Fruit fly (Drosophila melanogaster) whole organism, embryonic: ENCODE measurements around the gene CG32984.

Experiments used
- Antp ChIP-seq: fragments of 200-800 bp; sonication (Bioruptor generic); optimal IDR thresholded peaks from 3 replicates; lab custom pipeline; 2016; ENCODE audit warnings: missing biosample characterization, missing genetic modification characterization
- CG10959 ChIP-seq: fragments of 200-800 bp; sonication (Bioruptor generic); IDR thresholded peaks from 2 replicates; pipeline ENCODE4 v1.3.6; 2022; ENCODE audit warnings: missing biosample characterization, missing genetic modification characterization
- CG11093 ChIP-seq: fragments of 200-800 bp; sonication (Bioruptor generic); IDR thresholded peaks from 3 replicates; pipeline ENCODE4 v1.3.6; 2022; ENCODE audit warnings: missing biosample characterization, missing genetic modification characterization
- CG13424 ChIP-seq: fragments of 200-800 bp; sonication (Bioruptor generic); optimal IDR thresholded peaks from 2 replicates; lab custom pipeline; 2019; ENCODE audit warnings: missing biosample characterization, mild to moderate bottlenecking, missing genetic modification characterization, moderate library complexity
- CG13894 ChIP-seq: fragments of 200-800 bp; sonication (Bioruptor generic); optimal IDR thresholded peaks from 3 replicates; lab custom pipeline; 2018; ENCODE audit warnings: missing biosample characterization, mild to moderate bottlenecking, missing genetic modification characterization, moderate library complexity
- CG14050 ChIP-seq: fragments of 200-800 bp; sonication (Bioruptor generic); IDR thresholded peaks from 3 replicates; pipeline ENCODE4 v1.3.6; 2022; ENCODE audit warnings: missing biosample characterization, missing genetic modification characterization
- CG15479 ChIP-seq: fragments of 200-800 bp; sonication (Bioruptor generic); optimal IDR thresholded peaks from 3 replicates; lab custom pipeline; 2019; ENCODE audit warnings: missing biosample characterization, mild to moderate bottlenecking, missing genetic modification characterization, moderate library complexity
- CG15514 ChIP-seq: fragments of 200-800 bp; sonication (Bioruptor generic); optimal IDR thresholded peaks from 3 replicates; lab custom pipeline; 2017; ENCODE audit warnings: missing biosample characterization, missing genetic modification characterization, mild to moderate bottlenecking, moderate library complexity, missing genetic modification reagents
- CG31224 ChIP-seq: fragments of 200-800 bp; sonication (Bioruptor generic); IDR thresholded peaks from 2 replicates; pipeline ENCODE4 v1.3.6; 2022; ENCODE audit warnings: missing biosample characterization, missing genetic modification characterization
- CG32767 ChIP-seq: fragments of 200-800 bp; sonication (Bioruptor generic); IDR thresholded peaks from 2 replicates; pipeline ENCODE4 v1.3.6; 2022; ENCODE audit warnings: missing biosample characterization, missing genetic modification characterization
- CG3838 ChIP-seq: fragments of 200-800 bp; sonication (Bioruptor generic); optimal IDR thresholded peaks from 3 replicates; lab custom pipeline; 2016; ENCODE audit warnings: missing biosample characterization, missing genetic modification characterization
- CG4282 ChIP-seq: fragments of 200-800 bp; sonication (Bioruptor generic); optimal IDR thresholded peaks from 2 replicates; lab custom pipeline; 2016; ENCODE audit warnings: missing biosample characterization, missing genetic modification characterization
- CG4617 ChIP-seq: fragments of 200-800 bp; sonication (Bioruptor generic); optimal IDR thresholded peaks from 3 replicates; lab custom pipeline; 2016; ENCODE audit warnings: missing biosample characterization, missing genetic modification characterization, borderline replicate concordance
- CG4707 ChIP-seq: fragments of 200-800 bp; sonication (Bioruptor generic); optimal IDR thresholded peaks from 2 replicates; lab custom pipeline; 2018; ENCODE audit warnings: missing biosample characterization, mild to moderate bottlenecking, missing genetic modification characterization, moderate library complexity
- CG7357 ChIP-seq: fragments of 200-800 bp; sonication (Bioruptor generic); IDR thresholded peaks from 3 replicates; pipeline ENCODE4 v1.3.6; 2022; ENCODE audit warnings: missing biosample characterization, missing genetic modification characterization
- CG7963 ChIP-seq: fragments of 200-800 bp; sonication (Bioruptor generic); IDR thresholded peaks from 3 replicates; pipeline ENCODE4 v1.3.6; 2022; ENCODE audit warnings: missing biosample characterization, missing genetic modification characterization; ENCODE audit not compliant: partially characterized antibody
- CG8359 ChIP-seq: fragments of 200-800 bp; sonication (Bioruptor generic); optimal IDR thresholded peaks from 2 replicates; lab custom pipeline; 2017; ENCODE audit warnings: missing biosample characterization, mild to moderate bottlenecking, missing genetic modification characterization, borderline replicate concordance
- CG9215 ChIP-seq: fragments of 200-800 bp; sonication (Bioruptor generic); IDR thresholded peaks from 2 replicates; pipeline ENCODE4 v1.3.6; 2022; ENCODE audit warnings: missing biosample characterization, missing genetic modification characterization
- CG9609 ChIP-seq: fragments of 200-800 bp; sonication (Bioruptor generic); optimal IDR thresholded peaks from 3 replicates; lab custom pipeline; 2016; ENCODE audit warnings: missing biosample characterization, missing genetic modification characterization
- CG9817 ChIP-seq: fragments of 200-800 bp; sonication (Bioruptor generic); optimal IDR thresholded peaks from 2 replicates; lab custom pipeline; 2018; ENCODE audit warnings: missing biosample characterization, mild to moderate bottlenecking, missing genetic modification characterization, moderate library complexity
- CHES-1-like ChIP-seq: fragments of 200-800 bp; sonication (Bioruptor generic); optimal IDR thresholded peaks from 2 replicates; lab custom pipeline; 2016; ENCODE audit warnings: missing biosample characterization, missing genetic modification characterization
- CkIIα-i1 ChIP-seq: fragments of 200-800 bp; sonication (Bioruptor generic); IDR thresholded peaks from 2 replicates; pipeline ENCODE4 v1.3.6; 2022; ENCODE audit warnings: missing biosample characterization, missing genetic modification characterization
- Gsc ChIP-seq: fragments of 200-800 bp; sonication (Bioruptor generic); IDR thresholded peaks from 2 replicates; pipeline ENCODE4 v1.3.6; 2022; ENCODE audit warnings: missing biosample characterization, missing genetic modification characterization
- HHEX ChIP-seq: fragments of 200-800 bp; sonication (Bioruptor generic); optimal IDR thresholded peaks from 3 replicates; lab custom pipeline; 2017; ENCODE audit warnings: missing biosample characterization, mild to moderate bottlenecking, missing genetic modification characterization, missing genetic modification reagents
- HmgZ ChIP-seq: fragments of 200-800 bp; sonication (Bioruptor generic); optimal IDR thresholded peaks from 2 replicates; lab custom pipeline; 2018; ENCODE audit warnings: missing biosample characterization, mild to moderate bottlenecking, missing genetic modification characterization
- Jarid2 ChIP-seq: fragments of 200-800 bp; sonication (Bioruptor generic); optimal IDR thresholded peaks from 3 replicates; lab custom pipeline; 2017; ENCODE audit warnings: mild to moderate bottlenecking, missing biosample characterization, missing genetic modification reagents, missing genetic modification characterization
- Sin3A ChIP-seq: fragments of >200 bp; optimal IDR thresholded peaks from 2 replicates; lab custom pipeline; 2018
- Taf1 ChIP-seq: fragments of 200-800 bp; sonication (Bioruptor generic); IDR thresholded peaks from 2 replicates; pipeline ENCODE4 v1.3.6; 2022; ENCODE audit warnings: missing biosample characterization, missing genetic modification characterization
- ap ChIP-seq: fragments of 200-800 bp; sonication (Bioruptor generic); IDR thresholded peaks from 2 replicates; pipeline ENCODE4 v1.3.6; 2022; ENCODE audit warnings: missing biosample characterization, missing genetic modification characterization
- ara ChIP-seq: fragments of 200-800 bp; sonication (Bioruptor generic); IDR thresholded peaks from 2 replicates; pipeline ENCODE4 v1.3.6; 2022; ENCODE audit warnings: missing biosample characterization, missing genetic modification characterization
- ato ChIP-seq: fragments of 200-800 bp; sonication (Bioruptor generic); IDR thresholded peaks from 2 replicates; pipeline ENCODE4 v1.3.6; 2022; ENCODE audit warnings: missing biosample characterization, missing genetic modification characterization; ENCODE audit not compliant: partially characterized antibody
- bigmax ChIP-seq: fragments of 200-800 bp; sonication (Bioruptor generic); optimal IDR thresholded peaks from 2 replicates; lab custom pipeline; 2018; ENCODE audit warnings: missing biosample characterization, mild to moderate bottlenecking, missing genetic modification characterization
- caup ChIP-seq: fragments of 200-800 bp; sonication (Bioruptor generic); optimal IDR thresholded peaks from 3 replicates; lab custom pipeline; 2017; ENCODE audit warnings: missing biosample characterization, mild to moderate bottlenecking, missing genetic modification characterization, moderate library complexity; ENCODE audit not compliant: severe bottlenecking
- chinmo ChIP-seq: fragments of 200-800 bp; sonication (Bioruptor generic); IDR thresholded peaks from 4 replicates; pipeline ENCODE4 v1.3.6; 2022; ENCODE audit warnings: missing biosample characterization, missing genetic modification characterization; ENCODE audit not compliant: partially characterized antibody
- dati ChIP-seq: fragments of 200-800 bp; sonication (Bioruptor generic); IDR thresholded peaks from 2 replicates; pipeline ENCODE4 v1.3.6; 2022; ENCODE audit warnings: missing biosample characterization, missing genetic modification characterization
- dpn ChIP-seq, 2 experiments: fragments of 200-800 bp; sonication (Bioruptor generic); optimal IDR thresholded peaks; 3 replicates each; lab custom pipeline; 2016; ENCODE audit warnings: missing biosample characterization in 2 of 2, missing genetic modification characterization in 2 of 2
- emc ChIP-seq: fragments of 200-800 bp; sonication (Bioruptor generic); optimal IDR thresholded peaks from 2 replicates; lab custom pipeline; 2016; ENCODE audit warnings: missing biosample characterization, missing genetic modification characterization
- en ChIP-seq: fragments of 200-800 bp; sonication (Bioruptor generic); optimal IDR thresholded peaks from 2 replicates; lab custom pipeline; 2016; ENCODE audit warnings: missing biosample characterization, missing genetic modification characterization
- ewg ChIP-seq: fragments of 200-800 bp; sonication (Bioruptor generic); optimal IDR thresholded peaks from 3 replicates; lab custom pipeline; 2017; ENCODE audit warnings: mild to moderate bottlenecking, missing biosample characterization, missing genetic modification reagents, missing genetic modification characterization
- fd64A ChIP-seq: fragments of 200-800 bp; sonication (Bioruptor generic); optimal IDR thresholded peaks from 3 replicates; lab custom pipeline; 2018; ENCODE audit warnings: missing biosample characterization, mild to moderate bottlenecking, missing genetic modification characterization
- gcm2 ChIP-seq: fragments of 200-800 bp; sonication (Bioruptor generic); optimal IDR thresholded peaks from 2 replicates; lab custom pipeline; 2016; ENCODE audit warnings: missing biosample characterization, missing genetic modification characterization
- jing ChIP-seq: fragments of 200-800 bp; sonication (Bioruptor generic); optimal IDR thresholded peaks from 2 replicates; lab custom pipeline; 2018; ENCODE audit warnings: missing biosample characterization, mild to moderate bottlenecking, missing genetic modification characterization
- kah ChIP-seq: fragments of 200-800 bp; sonication (Bioruptor generic); optimal IDR thresholded peaks from 2 replicates; lab custom pipeline; 2018; ENCODE audit warnings: missing biosample characterization, mild to moderate bottlenecking, missing genetic modification characterization
- lmd ChIP-seq: fragments of 200-800 bp; sonication (Bioruptor generic); IDR thresholded peaks from 2 replicates; pipeline ENCODE4 v1.3.6; 2022; ENCODE audit warnings: missing biosample characterization, missing genetic modification characterization
- luna ChIP-seq: fragments of 200-800 bp; sonication (Bioruptor generic); optimal IDR thresholded peaks from 2 replicates; lab custom pipeline; 2016; ENCODE audit warnings: missing biosample characterization, missing genetic modification characterization
- pzg ChIP-seq: fragments of 200-800 bp; sonication (Bioruptor generic); optimal IDR thresholded peaks from 3 replicates; lab custom pipeline; 2018; ENCODE audit warnings: missing biosample characterization, mild to moderate bottlenecking, missing genetic modification characterization, moderate library complexity
- ro ChIP-seq: fragments of 200-800 bp; sonication (Bioruptor generic); IDR thresholded peaks from 2 replicates; pipeline ENCODE4 v1.3.6; 2022; ENCODE audit warnings: missing biosample characterization, missing genetic modification characterization
- row ChIP-seq: fragments of 200-800 bp; sonication (Bioruptor generic); IDR thresholded peaks from 3 replicates; pipeline ENCODE4 v1.3.6; 2022; ENCODE audit warnings: missing biosample characterization, missing genetic modification characterization
- sr ChIP-seq: fragments of 200-800 bp; sonication (Bioruptor generic); IDR thresholded peaks from 3 replicates; pipeline ENCODE4 v1.3.6; 2022; ENCODE audit warnings: missing biosample characterization, missing genetic modification characterization
- stwl ChIP-seq: fragments of 200-800 bp; sonication (Bioruptor generic); optimal IDR thresholded peaks from 3 replicates; lab custom pipeline; 2018; ENCODE audit warnings: missing biosample characterization, mild to moderate bottlenecking, missing genetic modification characterization, moderate library complexity
- vfl ChIP-seq: fragments of 200-800 bp; sonication (Bioruptor generic); optimal IDR thresholded peaks from 2 replicates; lab custom pipeline; 2016; ENCODE audit warnings: missing biosample characterization, missing genetic modification characterization

Gene CG32984

dm6 chr2L:8997285-8997684 is 32.5 kb downstream of the CG32984 start, which contains the start of the genes alien and CG18661 (continued):
- TF ChIP-seq en (GFP tag; lab: Kevin White, UChicago) = peak; percentile 47
- TF ChIP-seq Taf1 (GFP tag; lab: Robert Waterston, UW) = peak; percentile 96
- peak; percentile 74 for TF ChIP-seq CG13424
- peak; percentile 97 for TF ChIP-seq row (GFP tag; lab: Robert Waterston, UW)
- TF ChIP-seq Antp (GFP tag; lab: Kevin White, UChicago) = peak; percentile 94
- peak; percentile 66 for TF ChIP-seq CG7357 (GFP tag; lab: Robert Waterston, UW)
- TF ChIP-seq Jarid2 (GFP tag; lab: Kevin White, UChicago) = no peak
- peak; percentile 65 for TF ChIP-seq ro
- TF ChIP-seq CG10959 (GFP tag; lab: Robert Waterston, UW) = peak; percentile 88
- TF ChIP-seq caup (GFP tag; lab: Kevin White, UChicago) = peak; percentile 82
- no peak for TF ChIP-seq CG4707
- TF ChIP-seq sr (GFP tag; lab: Robert Waterston, UW) = peak; percentile 73; the same call in 1 of the 3 replicates
- TF ChIP-seq CkIIα-i1 (GFP tag; lab: Robert Waterston, UW) = 0 out of 2 replicates have a peak, but pooled peaks have one; percentile 64
- no peak for TF ChIP-seq CG7963 (GFP tag; lab: Robert Waterston, UW)
- no peak for TF ChIP-seq bigmax (GFP tag; lab: Kevin White, UChicago)
- TF ChIP-seq jing = peak; percentile 87
- peak; percentile 72; the same call in 1 of the 3 replicates for TF ChIP-seq CG11093 (GFP tag; lab: Robert Waterston, UW)
- TF ChIP-seq CG9817 = peak; percentile 85
- TF ChIP-seq CG13894 = peak; percentile 72
- peak; percentile 78 for TF ChIP-seq HmgZ (tag; lab: Kevin White, UChicago)
- peak; percentile 66; the same call in 1 of the 2 replicates for TF ChIP-seq ara (GFP tag; lab: Robert Waterston, UW)
- peak; percentile 36; the same call in 1 of the 2 replicates for TF ChIP-seq ato (GFP tag; lab: Robert Waterston, UW)
- peak; percentile 91 for TF ChIP-seq ap
- TF ChIP-seq stwl = peak; percentile 98
- TF ChIP-seq CG14050 (GFP tag; lab: Robert Waterston, UW) = peak; percentile 91
- TF ChIP-seq Sin3A (lab: Kevin White, UChicago) = peak; percentile 52
- TF ChIP-seq CG4617 (GFP tag; lab: Kevin White, UChicago) = peak; percentile 80
- TF ChIP-seq CG15514 (GFP tag; lab: Kevin White, UChicago) = peak; percentile 65
- TF ChIP-seq CG32767 (GFP tag; lab: Robert Waterston, UW) = peak; percentile 82
- TF ChIP-seq fd64A (GFP tag; lab: Kevin White, UChicago) = no peak
- TF ChIP-seq HHEX = peak; percentile 30
- peak; percentile 71 for TF ChIP-seq vfl (GFP tag; lab: Kevin White, UChicago)
- peak; percentile 86 for TF ChIP-seq pzg (GFP tag; lab: Kevin White, UChicago)
- TF ChIP-seq dati (GFP tag; lab: Robert Waterston, UW) = no peak
- no peak for TF ChIP-seq CG8359 (GFP tag; lab: Kevin White, UChicago)
- no peak for TF ChIP-seq kah (GFP tag; lab: Kevin White, UChicago)
- TF ChIP-seq CG9609 (GFP tag; lab: Kevin White, UChicago) = peak; percentile 77
- TF ChIP-seq luna (GFP tag; lab: Kevin White, UChicago) = peak; percentile 94
- peak; percentile 74 for TF ChIP-seq CG3838
- TF ChIP-seq CG15479 (GFP tag; lab: Kevin White, UChicago) = no peak
- peak; percentile 88 for TF ChIP-seq CG4282 (GFP tag; lab: Kevin White, UChicago)
- TF ChIP-seq ewg (GFP tag; lab: Kevin White, UChicago) = peak; percentile 80
- peak; percentile 85 for TF ChIP-seq CHES-1-like (GFP tag; lab: Kevin White, UChicago)
- TF ChIP-seq gcm2 (GFP tag; lab: Kevin White, UChicago) = peak; percentile 86
- TF ChIP-seq Gsc (GFP tag; lab: Robert Waterston, UW) = peak; percentile 48; the same call in 1 of the 2 replicates
- peak; percentile 49 for TF ChIP-seq emc (GFP tag; lab: Kevin White, UChicago)
- TF ChIP-seq dpn (GFP tag; optimal IDR thresholded peaks at IDR 0.05; lab: Kevin White, UChicago) = peak; percentile 93 to 96
- TF ChIP-seq CG31224 = peak; percentile 74
- TF ChIP-seq chinmo (GFP tag; lab: Robert Waterston, UW) = no peak
- peak; percentile 90 for TF ChIP-seq CG9215
- TF ChIP-seq lmd (GFP tag; lab: Robert Waterston, UW) = peak; percentile 91
